Worm (Caenorhabditis elegans): ENCODE data around the gene pid-5.

DNA sequence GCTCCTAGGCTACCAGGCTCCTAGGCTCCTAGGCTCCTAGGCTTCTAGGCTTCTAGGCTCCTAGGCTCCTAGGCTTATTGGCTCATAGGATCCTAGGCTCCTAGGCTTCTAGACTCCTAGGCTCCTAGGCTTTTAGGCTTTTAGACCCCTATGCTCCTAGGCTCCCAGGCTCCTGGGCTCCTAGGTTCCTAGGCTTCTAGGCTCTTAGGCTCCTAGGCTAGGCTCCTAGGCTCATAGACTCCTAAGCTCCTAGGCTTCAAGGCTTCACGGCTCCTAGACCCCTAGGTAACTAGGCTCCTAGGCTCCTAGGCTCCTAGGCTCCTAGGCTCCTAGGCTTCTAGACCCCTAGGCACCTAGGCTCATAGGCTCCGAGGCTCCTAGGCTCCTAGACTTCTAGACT, 24.3 kb upstream of the pid-5 start:
- no peak for TF ChIP-seq nhr-77 (tag; optimal IDR thresholded peaks at IDR 0.05)
- no peak for TF ChIP-seq ztf-11 (tag; optimal IDR thresholded peaks at IDR 0.05)

Measured in whole organism, L4 larva.